Worm (Caenorhabditis elegans): ENCODE results near the gene sax-3.

Gene sax-3

ce11 chrX:3403195-3403594 is 62.5 kb downstream of the sax-3 start, which contains the start of gene vit-5:
vit-5 (plus strand) TSS chrX:3403471.
- TF ChIP-seq nhr-28 (tag; optimal IDR thresholded peaks at IDR 0.05) (no peak), unc-120 (tag; optimal IDR thresholded peaks at IDR 0.05; ENCODE audit: poor library complexity, severe bottlenecking) (no peak), zip-8 (tag; optimal IDR thresholded peaks at IDR 0.05) (no peak), unc-39 (tag; optimal IDR thresholded peaks at IDR 0.05) (no peak), ceh-39 (tag; optimal IDR thresholded peaks at IDR 0.05) (no peak), mep-1 (tag; optimal IDR thresholded peaks at IDR 0.05) (no peak), lsy-2 (tag; optimal IDR thresholded peaks at IDR 0.05) (no peak), elt-3 (tag; optimal IDR thresholded peaks at IDR 0.05) (no peak), nhr-2 (tag; optimal IDR thresholded peaks at IDR 0.05) (no peak), bed-3 (GFP tag; optimal IDR thresholded peaks at IDR 0.05) (no peak), blmp-1 (tag; optimal IDR thresholded peaks at IDR 0.05) (no peak), ztf-11 (tag; optimal IDR thresholded peaks at IDR 0.05) (no peak), ceh-43 (GFP tag; optimal IDR thresholded peaks at IDR 0.05) (no peak), sptf-1 (tag; optimal IDR thresholded peaks at IDR 0.05) (no peak), lin-32 (GFP tag; optimal IDR thresholded peaks at IDR 0.05) (no peak), ceh-83 (GFP tag; optimal IDR thresholded peaks at IDR 0.05) (no peak), nhr-237 (tag; optimal IDR thresholded peaks at IDR 0.05) (no peak), hlh-1 (tag; optimal IDR thresholded peaks at IDR 0.05) (no peak)
